Fruit fly (Drosophila melanogaster) whole organism, embryonic: ENCODE data around the gene Ugt303B3.

Experiments used
- CG13287 ChIP-seq: fragments of 200-800 bp; sonication (Bioruptor generic); IDR thresholded peaks from 2 replicates; pipeline ENCODE4 v1.3.6; 2022; ENCODE audit warnings: missing biosample characterization, missing genetic modification characterization; ENCODE audit not compliant: partially characterized antibody
- CG31224 ChIP-seq: fragments of 200-800 bp; sonication (Bioruptor generic); IDR thresholded peaks from 2 replicates; pipeline ENCODE4 v1.3.6; 2022; ENCODE audit warnings: missing biosample characterization, missing genetic modification characterization
- Camta ChIP-seq: fragments of 200-800 bp; sonication (Bioruptor generic); optimal IDR thresholded peaks from 2 replicates; lab custom pipeline; 2016; ENCODE audit warnings: missing biosample characterization, missing genetic modification characterization
- D19A ChIP-seq: fragments of 200-800 bp; optimal IDR thresholded peaks from 3 replicates; lab custom pipeline; 2019; ENCODE audit warnings: missing biosample characterization, mild to moderate bottlenecking, missing genetic modification characterization, moderate library complexity
- Ets65A ChIP-seq: fragments of 200-800 bp; sonication (Bioruptor generic); peaks from one replicate; lab custom pipeline; 2016; ENCODE audit warnings: missing biosample characterization, missing genetic modification characterization
- pfk ChIP-seq: fragments of 200-800 bp; sonication (Bioruptor generic); optimal IDR thresholded peaks from 2 replicates; lab custom pipeline; 2018; ENCODE audit warnings: missing biosample characterization, mild to moderate bottlenecking, missing genetic modification characterization, moderate library complexity
- psq ChIP-seq: fragments of 200-800 bp; sonication (Bioruptor generic); optimal IDR thresholded peaks from 2 replicates; lab custom pipeline; 2017; ENCODE audit warnings: missing biosample characterization, missing genetic modification characterization

dm6 chr3R:23496488-23496887 is 38.1 kb downstream of the Ugt303B3 start:
- no peak for TF ChIP-seq psq (GFP tag; lab: Kevin White, UChicago)
- TF ChIP-seq CG31224 (GFP tag; lab: Robert Waterston, UW), result no peak
- TF ChIP-seq CG13287, result no peak
- no peak for TF ChIP-seq Ets65A (GFP tag; lab: Kevin White, UChicago)
- TF ChIP-seq pfk (GFP tag; lab: Kevin White, UChicago), result no peak
- TF ChIP-seq Camta (GFP tag; lab: Kevin White, UChicago), result no peak
- no peak for TF ChIP-seq D19A
